Worm (Caenorhabditis elegans) whole organism, L3 larva: ENCODE data around the gene Y57G11B.3.

ENCODE experiments used
- R02D3.7 ChIP-seq: fragments of 150-350 bp; optimal IDR thresholded peaks from 2 replicates; lab custom pipeline; 2014; ENCODE audit warnings: missing biosample characterization, missing genetic modification characterization
- aly-2 ChIP-seq: fragments of 150-350 bp; optimal IDR thresholded peaks from 2 replicates; lab custom pipeline; 2014; ENCODE audit warnings: missing biosample characterization, missing genetic modification characterization
- ama-1 ChIP-seq: fragments of 150-350 bp; optimal IDR thresholded peaks from 2 replicates; lab custom pipeline; 2018
- ceh-16 ChIP-seq: sonication (generic microtip); optimal IDR thresholded peaks from 2 replicates; lab custom pipeline; 2017; ENCODE audit warnings: missing biosample characterization, missing genetic modification characterization
- ceh-28 ChIP-seq: fragments of 150-350 bp; optimal IDR thresholded peaks from 2 replicates; lab custom pipeline; 2014; ENCODE audit warnings: missing biosample characterization, missing genetic modification reagents, missing genetic modification characterization
- ceh-82 ChIP-seq: fragments of 150-350 bp; optimal IDR thresholded peaks from 2 replicates; lab custom pipeline; 2014; ENCODE audit warnings: missing biosample characterization, missing genetic modification characterization
- ceh-9 ChIP-seq: sonication (generic microtip); optimal IDR thresholded peaks from 2 replicates; lab custom pipeline; 2018; ENCODE audit warnings: missing biosample characterization, missing genetic modification characterization
- daf-12 ChIP-seq: fragments of 150-350 bp; optimal IDR thresholded peaks from 2 replicates; lab custom pipeline; 2014; ENCODE audit warnings: missing biosample characterization, missing genetic modification reagents, missing genetic modification characterization
- egl-27 ChIP-seq: sonication (generic microtip); optimal IDR thresholded peaks from 4 replicates; lab custom pipeline; 2017; ENCODE audit warnings: missing biosample characterization, missing genetic modification reagents, missing genetic modification characterization
- elt-1 ChIP-seq: fragments of 150-350 bp; optimal IDR thresholded peaks from 2 replicates; lab custom pipeline; 2014; ENCODE audit warnings: missing biosample characterization, missing genetic modification characterization
- elt-2 ChIP-seq: sonication (generic microtip); optimal IDR thresholded peaks from 2 replicates; lab custom pipeline; 2016; ENCODE audit warnings: missing genetic modification reagents, mild to moderate bottlenecking, missing genetic modification characterization, missing compliant biosample characterization
- elt-3 ChIP-seq, 3 experiments: fragments of 150-350 bp in 1 of 3; sonication (generic microtip) in 2 of 3; optimal IDR thresholded peaks; 2 replicates in 2 of 3; 4 replicates in 1 of 3; lab custom pipeline; 2014 to 2017; ENCODE audit warnings: missing biosample characterization in 3 of 3, missing genetic modification characterization in 3 of 3
- eor-1 ChIP-seq, 2 experiments: fragments of 150-350 bp; optimal IDR thresholded peaks; 2 replicates each; lab custom pipeline; 2014 to 2018; ENCODE audit warnings: missing biosample characterization in 2 of 2, missing genetic modification characterization in 2 of 2
- fkh-2 ChIP-seq: fragments of 150-350 bp; optimal IDR thresholded peaks from 2 replicates; lab custom pipeline; 2014; ENCODE audit warnings: missing biosample characterization, missing genetic modification reagents, missing genetic modification characterization
- fos-1 ChIP-seq: fragments of 150-350 bp; optimal IDR thresholded peaks from 2 replicates; lab custom pipeline; 2014; ENCODE audit warnings: missing biosample characterization, missing genetic modification characterization
- hmg-11 ChIP-seq: sonication (generic microtip); optimal IDR thresholded peaks from 2 replicates; lab custom pipeline; 2016; ENCODE audit warnings: missing genetic modification characterization, missing compliant biosample characterization
- jun-1 ChIP-seq: fragments of 150-350 bp; optimal IDR thresholded peaks from 2 replicates; lab custom pipeline; 2014; ENCODE audit warnings: missing biosample characterization, missing genetic modification reagents, missing genetic modification characterization
- lin-15B ChIP-seq: fragments of 150-350 bp; optimal IDR thresholded peaks from 2 replicates; lab custom pipeline; 2014; ENCODE audit warnings: missing biosample characterization, missing genetic modification characterization
- lin-39 ChIP-seq: fragments of 150-350 bp; optimal IDR thresholded peaks from 2 replicates; lab custom pipeline; 2018; ENCODE audit warnings: missing biosample characterization, missing genetic modification reagents, missing genetic modification characterization
- lsy-12 ChIP-seq: sonication (generic microtip); optimal IDR thresholded peaks from 2 replicates; lab custom pipeline; 2016; ENCODE audit warnings: mild to moderate bottlenecking, missing genetic modification characterization, missing compliant biosample characterization
- mdl-1 ChIP-seq: fragments of 150-350 bp; optimal IDR thresholded peaks from 2 replicates; lab custom pipeline; 2014; ENCODE audit warnings: missing biosample characterization, missing genetic modification characterization
- mml-1 ChIP-seq: fragments of 150-350 bp; sonication (generic microtip); optimal IDR thresholded peaks from 3 replicates; lab custom pipeline; 2014; ENCODE audit warnings: missing biosample characterization, missing genetic modification characterization
- nfya-1 ChIP-seq: sonication (generic microtip); optimal IDR thresholded peaks from 2 replicates; lab custom pipeline; 2017; ENCODE audit warnings: missing genetic modification characterization, mild to moderate bottlenecking, missing compliant biosample characterization, antibody characterized with exemption, moderate library complexity; ENCODE audit not compliant: insufficient read depth
- nhr-11 ChIP-seq: fragments of 150-350 bp; optimal IDR thresholded peaks from 2 replicates; lab custom pipeline; 2014; ENCODE audit warnings: missing biosample characterization, missing genetic modification characterization
- nhr-12 ChIP-seq: fragments of 150-350 bp; optimal IDR thresholded peaks from 2 replicates; lab custom pipeline; 2014; ENCODE audit warnings: missing biosample characterization, missing genetic modification characterization
- nhr-23 ChIP-seq: fragments of 150-350 bp; optimal IDR thresholded peaks from 2 replicates; lab custom pipeline; 2014; ENCODE audit warnings: missing biosample characterization, missing genetic modification reagents, missing genetic modification characterization
- nhr-237 ChIP-seq: fragments of 150-350 bp; optimal IDR thresholded peaks from 2 replicates; lab custom pipeline; 2014; ENCODE audit warnings: missing biosample characterization, missing genetic modification characterization
- nhr-25 ChIP-seq: sonication (generic microtip); optimal IDR thresholded peaks from 2 replicates; lab custom pipeline; 2017; ENCODE audit warnings: missing biosample characterization, missing genetic modification characterization
- nhr-28 ChIP-seq: fragments of 150-350 bp; optimal IDR thresholded peaks from 2 replicates; lab custom pipeline; 2014; ENCODE audit warnings: missing biosample characterization, missing genetic modification characterization
- nhr-43 ChIP-seq: sonication (generic microtip); optimal IDR thresholded peaks from 2 replicates; lab custom pipeline; 2016; ENCODE audit warnings: mild to moderate bottlenecking, missing genetic modification characterization, missing compliant biosample characterization; ENCODE audit not compliant: poor library complexity, severe bottlenecking
- nhr-67 ChIP-seq: fragments of 150-350 bp; optimal IDR thresholded peaks from 2 replicates; lab custom pipeline; 2014; ENCODE audit warnings: missing biosample characterization, missing genetic modification characterization
- nhr-76 ChIP-seq: fragments of 150-350 bp; sonication (generic microtip); optimal IDR thresholded peaks from 5 replicates; lab custom pipeline; 2014; ENCODE audit warnings: missing biosample characterization, missing genetic modification characterization
- nhr-77 ChIP-seq: fragments of 150-350 bp; optimal IDR thresholded peaks from 2 replicates; lab custom pipeline; 2014; ENCODE audit warnings: missing biosample characterization, missing genetic modification characterization
- pha-4 ChIP-seq: fragments of 150-350 bp; optimal IDR thresholded peaks from 2 replicates; lab custom pipeline; 2014; ENCODE audit warnings: missing biosample characterization, missing genetic modification reagents, missing genetic modification characterization
- pqm-1 ChIP-seq: fragments of 150-350 bp; optimal IDR thresholded peaks from 2 replicates; lab custom pipeline; 2017; ENCODE audit warnings: missing biosample characterization, missing genetic modification characterization, inconsistent platforms
- sea-2 ChIP-seq: fragments of 150-350 bp; sonication (generic microtip); optimal IDR thresholded peaks from 4 replicates; lab custom pipeline; 2014; ENCODE audit warnings: missing biosample characterization, missing genetic modification reagents, missing genetic modification characterization
- snpc-4 ChIP-seq: fragments of 150-350 bp; optimal IDR thresholded peaks from 2 replicates; lab custom pipeline; 2014; ENCODE audit warnings: missing biosample characterization, missing genetic modification characterization
- tbx-2 ChIP-seq: sonication (generic microtip); optimal IDR thresholded peaks from 2 replicates; lab custom pipeline; 2016; ENCODE audit warnings: mild to moderate bottlenecking, missing genetic modification characterization, missing compliant biosample characterization
- unc-39 ChIP-seq: sonication (generic microtip); optimal IDR thresholded peaks from 4 replicates; lab custom pipeline; 2017; ENCODE audit warnings: missing biosample characterization, missing genetic modification characterization
- unc-62 ChIP-seq: fragments of 150-350 bp; sonication (generic microtip); optimal IDR thresholded peaks from 4 replicates; lab custom pipeline; 2014; ENCODE audit warnings: missing biosample characterization, missing genetic modification reagents, missing genetic modification characterization
- ztf-11 ChIP-seq: fragments of 150-350 bp; optimal IDR thresholded peaks from 2 replicates; lab custom pipeline; 2014; ENCODE audit warnings: missing biosample characterization, missing genetic modification characterization
- ztf-4 ChIP-seq: fragments of 150-350 bp; optimal IDR thresholded peaks from 2 replicates; lab custom pipeline; 2014; ENCODE audit warnings: missing biosample characterization, missing genetic modification characterization

The Y57G11B.3 gene

ce11 chrIV:14612547-14613329, 38.6 kb upstream of the Y57G11B.3 start:
- TF ChIP-seq elt-2 (tag; lab: Kevin White, UChicago): peak; percentile 68
- peak; percentile 32 for TF ChIP-seq nhr-25
- TF ChIP-seq nhr-43 (tag; lab: Kevin White, UChicago): peak; percentile 5
- TF ChIP-seq ama-1 (lab: Kevin White, UChicago): peak; percentile 60
- peak; percentile 57 for TF ChIP-seq ceh-28
- peak; percentile 19 for TF ChIP-seq elt-1 (tag; lab: Kevin White, UChicago)
- TF ChIP-seq jun-1 (tag; lab: Kevin White, UChicago): peak; percentile 40
- no peak for TF ChIP-seq pha-4 (tag; lab: Kevin White, UChicago)
- peak; percentile 54 for TF ChIP-seq pqm-1 (tag; lab: Kevin White, UChicago)
- TF ChIP-seq nfya-1 (tag; lab: Kevin White, UChicago): peak; percentile 24
- TF ChIP-seq mdl-1: peak; percentile 69
- peak in 1 of 3 experiments; percentile 57 for TF ChIP-seq elt-3 (tag; optimal IDR thresholded peaks at IDR 0.05; lab: Kevin White, UChicago)
- no peak for TF ChIP-seq lin-39 (tag; lab: Kevin White, UChicago)
- TF ChIP-seq nhr-76: no peak
- TF ChIP-seq nhr-12 (tag; lab: Kevin White, UChicago): no peak

- TF ChIP-seq nhr-25 (peak; percentile 44), fkh-2 (tag; lab: Kevin White, UChicago) (no peak), unc-39 (tag; lab: Kevin White, UChicago) (no peak), hmg-11 (tag; lab: Kevin White, UChicago) (peak; percentile 35), elt-3 (tag; optimal IDR thresholded peaks at IDR 0.05; lab: Kevin White, UChicago) (peak in 1 of 3 experiments; percentile 23), mdl-1 (no peak), unc-62 (no peak), snpc-4 (peak; percentile 87), nhr-23 (peak; percentile 54)
Measured at ce11 chrIV:14611892-14612497, 37.8 kb upstream of the Y57G11B.3 start.

ce11 chrIV:14610942-14611724, 37.0 kb upstream of the Y57G11B.3 start:
- peak; percentile 89 for TF ChIP-seq nhr-25
- no peak for TF ChIP-seq nhr-76
- TF ChIP-seq fkh-2 (tag; lab: Kevin White, UChicago): no peak
- no peak for TF ChIP-seq egl-27 (tag; lab: Kevin White, UChicago)
- no peak for TF ChIP-seq ceh-82
- no peak for TF ChIP-seq mml-1 (tag; lab: Kevin White, UChicago)
- TF ChIP-seq ztf-4 (tag; lab: Kevin White, UChicago): no peak
- no peak for TF ChIP-seq nhr-28 (tag; lab: Kevin White, UChicago)
- TF ChIP-seq nfya-1 (tag; lab: Kevin White, UChicago): peak; percentile 41
- TF ChIP-seq elt-3 (tag; optimal IDR thresholded peaks at IDR 0.05; lab: Kevin White, UChicago): no peak
- peak; percentile 30 for TF ChIP-seq lsy-12 (tag; lab: Kevin White, UChicago)
- TF ChIP-seq unc-39 (tag; lab: Kevin White, UChicago): no peak
- TF ChIP-seq sea-2: no peak
- peak; percentile 12 for TF ChIP-seq ama-1 (lab: Kevin White, UChicago)
- no peak for TF ChIP-seq fos-1 (tag; lab: Kevin White, UChicago)
- peak; percentile 59 for TF ChIP-seq lin-15B (tag; lab: Kevin White, UChicago)
- peak; percentile 1 for TF ChIP-seq hmg-11 (tag; lab: Kevin White, UChicago)
- peak; percentile 43 for TF ChIP-seq pqm-1 (tag; lab: Kevin White, UChicago)
- TF ChIP-seq pha-4 (tag; lab: Kevin White, UChicago): peak; percentile 63
- no peak for TF ChIP-seq nhr-11 (tag; lab: Kevin White, UChicago)
- no peak for TF ChIP-seq ceh-16 (tag; lab: Kevin White, UChicago)
- peak; percentile 28 for TF ChIP-seq elt-1 (tag; lab: Kevin White, UChicago)
- TF ChIP-seq nhr-12 (tag; lab: Kevin White, UChicago): no peak
- TF ChIP-seq eor-1 (tag; optimal IDR thresholded peaks at IDR 0.05; lab: Kevin White, UChicago): no peak
- no peak for TF ChIP-seq nhr-77 (tag; lab: Kevin White, UChicago)
- TF ChIP-seq ztf-11 (tag; lab: Kevin White, UChicago): no peak
- no peak for TF ChIP-seq nhr-237
- no peak for TF ChIP-seq mdl-1
- TF ChIP-seq lin-39 (tag; lab: Kevin White, UChicago): no peak
- TF ChIP-seq snpc-4: peak; percentile 65
- TF ChIP-seq R02D3.7 (tag; lab: Kevin White, UChicago): peak; percentile 7
- TF ChIP-seq aly-2 (tag; lab: Kevin White, UChicago): no peak
- TF ChIP-seq jun-1 (tag; lab: Kevin White, UChicago): peak; percentile 79
- TF ChIP-seq nhr-43 (tag; lab: Kevin White, UChicago): peak; percentile 88
- peak; percentile 21 for TF ChIP-seq unc-62
- no peak for TF ChIP-seq ceh-28
- TF ChIP-seq daf-12 (tag; lab: Kevin White, UChicago): no peak
- TF ChIP-seq tbx-2 (tag; lab: Kevin White, UChicago): peak; percentile 37
- no peak for TF ChIP-seq nhr-67 (tag; lab: Kevin White, UChicago)
- no peak for TF ChIP-seq ceh-9 (tag; lab: Kevin White, UChicago)
